Fruit fly (Drosophila melanogaster) Kc167 (cell line): ENCODE measurements around the gene CG12071.

Experiments
- Myc ChIP-seq: fragments of >200 bp; optimal IDR thresholded peaks from 2 replicates; lab custom pipeline; 2017; ENCODE audit warnings: missing external identifiers
- Sin3A ChIP-seq: fragments of >200 bp; optimal IDR thresholded peaks from 2 replicates; lab custom pipeline; 2018; ENCODE audit warnings: missing external identifiers
- h ChIP-seq: fragments of >200 bp; optimal IDR thresholded peaks from 3 replicates; lab custom pipeline; 2018; ENCODE audit warnings: missing external identifiers
- insv ChIP-seq: fragments of >200 bp; optimal IDR thresholded peaks from 3 replicates; lab custom pipeline; 2018; ENCODE audit warnings: missing external identifiers
- psq ChIP-seq: fragments of >200 bp; optimal IDR thresholded peaks from 2 replicates; lab custom pipeline; 2017; ENCODE audit warnings: missing external identifiers
- ttk ChIP-seq: sonication (Bioruptor generic); optimal IDR thresholded peaks from 2 replicates; lab custom pipeline; 2017; ENCODE audit warnings: missing external identifiers

Gene CG12071

DNA sequence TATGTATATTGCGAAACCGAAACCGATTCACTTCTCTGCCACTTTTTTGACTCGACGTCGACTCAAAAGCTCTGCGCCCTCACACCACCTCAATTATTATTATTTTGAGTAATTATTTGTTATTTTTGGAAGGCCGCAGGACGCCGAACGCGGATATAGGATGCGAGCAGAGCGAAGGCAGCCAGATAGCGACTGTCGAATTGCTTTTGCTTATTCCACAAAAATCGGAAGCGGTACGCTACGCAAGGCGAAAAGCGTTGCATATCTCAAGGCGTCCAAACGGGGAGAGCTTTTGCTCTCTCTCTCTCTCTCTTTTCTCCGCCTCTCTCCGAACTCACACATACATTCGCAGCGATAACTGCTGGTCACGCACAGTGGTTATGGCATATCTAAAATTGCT, at the start of gene CG12071:
TSS of gene CG12071 (minus strand) at position 134 of the 400 bp plus-strand sequence.
- TF ChIP-seq Myc (lab: Kevin White, UChicago) (no peak), Sin3A (no peak), insv (lab: Kevin White, UChicago) (no peak), ttk (lab: Kevin White, UChicago) (no peak), h (lab: Kevin White, UChicago) (no peak), psq (lab: Kevin White, UChicago) (no peak)

DNA sequence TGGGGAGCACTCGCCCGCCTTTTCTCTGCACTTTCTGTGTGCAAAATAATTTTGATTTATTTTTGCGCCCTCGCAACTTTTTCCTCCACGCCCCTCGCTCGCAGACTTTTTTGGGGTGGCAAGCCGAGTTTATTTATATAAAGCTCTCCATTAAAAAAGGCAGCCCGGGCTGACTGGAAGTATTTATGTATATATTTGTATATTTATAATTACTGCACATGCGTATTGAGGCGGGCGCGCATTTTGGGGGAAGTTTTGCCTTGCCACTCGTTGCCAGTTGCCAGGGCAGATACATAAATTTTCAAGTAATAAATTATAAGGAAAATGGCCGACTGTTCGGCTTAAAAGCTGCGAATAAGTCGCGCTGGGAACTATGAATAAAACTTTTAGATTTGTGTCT, 47.8 kb upstream of the CG12071 start:
- TF ChIP-seq ttk (lab: Kevin White, UChicago) (no peak), Sin3A (no peak), Myc (lab: Kevin White, UChicago) (no peak), insv (lab: Kevin White, UChicago) (no peak)

DNA sequence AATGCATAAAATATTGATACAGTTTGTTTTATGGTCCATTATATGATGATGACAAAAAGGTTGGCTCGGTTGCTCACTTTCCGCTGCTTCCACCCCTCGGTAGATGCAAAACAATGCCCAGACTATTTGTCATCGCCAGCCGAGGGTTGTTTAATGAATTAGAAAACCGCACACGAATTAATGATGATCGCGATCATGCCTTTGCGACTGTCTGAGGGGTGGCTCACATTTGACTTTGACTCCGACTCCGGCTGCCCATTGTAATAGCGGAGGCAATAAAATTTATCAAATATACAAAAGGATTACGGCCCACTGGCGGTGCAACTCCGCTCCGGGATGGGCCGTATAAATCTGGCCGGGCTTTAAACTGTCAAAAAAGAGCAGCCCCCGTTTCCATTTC, 45.2 kb upstream of the CG12071 start:
- TF ChIP-seq insv (lab: Kevin White, UChicago) (no peak), h (lab: Kevin White, UChicago) (no peak), psq (lab: Kevin White, UChicago) (no peak), ttk (lab: Kevin White, UChicago) (no peak), Myc (lab: Kevin White, UChicago) (no peak), Sin3A (no peak)

DNA sequence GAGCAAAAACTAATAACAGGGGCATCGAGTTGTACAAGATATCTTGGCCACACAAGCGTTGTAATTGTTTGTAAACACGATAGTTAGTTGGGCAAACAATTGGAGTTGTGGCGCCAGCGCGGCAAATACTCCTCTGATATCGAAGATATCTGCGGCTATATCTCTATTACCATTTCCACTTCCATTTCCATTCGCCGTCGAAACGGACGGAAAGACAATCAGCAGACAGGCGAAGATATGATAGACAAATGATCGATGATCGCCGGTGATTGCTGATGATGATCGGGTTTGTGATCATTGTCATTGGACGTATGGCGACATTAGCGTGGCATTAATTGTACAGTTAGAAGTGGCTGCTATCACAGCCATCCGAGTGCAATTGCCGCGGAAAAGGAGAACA, 44.6 kb upstream of the CG12071 start:
- TF ChIP-seq h (lab: Kevin White, UChicago) (no peak), insv (lab: Kevin White, UChicago) (no peak), Sin3A (no peak)

DNA sequence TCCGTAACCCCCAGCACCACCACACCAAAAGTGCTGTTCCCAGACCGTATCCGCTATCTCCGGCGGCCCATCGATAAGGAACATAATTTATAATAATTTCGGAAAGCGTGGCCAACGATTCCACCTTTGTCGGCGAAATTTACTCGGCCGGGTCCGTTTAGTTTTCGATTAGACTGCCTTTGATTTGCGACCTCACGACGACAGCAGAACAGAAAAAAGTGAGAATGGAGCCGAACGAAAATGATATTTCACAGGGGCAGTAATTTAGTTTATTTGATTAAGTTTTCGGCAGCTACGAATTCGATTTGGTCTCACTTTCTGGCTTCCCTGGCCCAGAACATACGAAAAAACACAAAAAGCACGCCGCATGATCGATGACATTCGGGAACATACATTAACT, 42.8 kb upstream of the CG12071 start:
- TF ChIP-seq h (lab: Kevin White, UChicago) (no peak), Sin3A (no peak), psq (lab: Kevin White, UChicago) (no peak), Myc (lab: Kevin White, UChicago) (no peak), insv (lab: Kevin White, UChicago) (no peak), ttk (lab: Kevin White, UChicago) (no peak)

DNA sequence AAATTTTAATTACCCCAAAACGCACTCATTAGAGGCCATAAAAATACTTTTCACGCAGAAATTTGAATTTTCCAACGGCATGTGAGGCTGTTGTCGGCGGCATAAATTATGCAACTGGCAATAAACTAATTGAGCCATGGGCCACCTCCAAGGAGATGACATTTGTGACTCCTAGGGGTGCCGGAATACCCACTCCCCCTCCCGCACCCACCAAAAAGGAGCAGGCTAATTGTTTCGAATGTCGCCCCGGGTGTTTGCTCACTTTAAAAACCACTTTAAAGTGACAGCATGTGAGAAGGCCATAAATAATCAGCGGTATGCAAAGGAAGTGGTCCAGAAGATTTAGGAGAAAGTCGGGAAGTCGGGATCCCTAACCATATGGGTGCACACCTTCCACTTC, 41.6 kb upstream of the CG12071 start:
- TF ChIP-seq ttk (lab: Kevin White, UChicago) = no peak
- TF ChIP-seq psq (lab: Kevin White, UChicago) = no peak
- no peak for TF ChIP-seq Myc (lab: Kevin White, UChicago)
- no peak for TF ChIP-seq insv (lab: Kevin White, UChicago)
- TF ChIP-seq h (lab: Kevin White, UChicago) = no peak
- TF ChIP-seq Sin3A = no peak

DNA sequence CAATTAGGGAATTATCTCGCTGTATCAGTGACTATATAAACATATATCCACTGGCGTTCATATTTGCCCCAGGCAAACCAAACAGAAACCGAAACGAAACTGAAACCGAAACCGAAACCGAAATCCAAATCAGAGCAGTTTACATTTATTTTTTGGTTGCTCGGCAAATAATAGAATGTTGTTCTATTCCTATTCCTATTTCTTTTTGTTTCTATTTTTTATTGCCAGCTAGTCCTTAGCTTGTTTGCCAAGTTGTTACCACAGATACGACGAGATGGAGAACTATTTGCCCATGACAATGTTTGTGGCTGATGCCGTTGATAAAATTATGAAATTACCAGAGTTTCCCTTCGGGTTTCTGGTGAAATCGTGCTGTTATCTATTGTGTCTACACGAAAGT, 38.0 kb upstream of the CG12071 start:
- TF ChIP-seq Sin3A (no peak), ttk (lab: Kevin White, UChicago) (no peak), Myc (lab: Kevin White, UChicago) (no peak), psq (lab: Kevin White, UChicago) (no peak), h (lab: Kevin White, UChicago) (no peak), insv (lab: Kevin White, UChicago) (no peak)

DNA sequence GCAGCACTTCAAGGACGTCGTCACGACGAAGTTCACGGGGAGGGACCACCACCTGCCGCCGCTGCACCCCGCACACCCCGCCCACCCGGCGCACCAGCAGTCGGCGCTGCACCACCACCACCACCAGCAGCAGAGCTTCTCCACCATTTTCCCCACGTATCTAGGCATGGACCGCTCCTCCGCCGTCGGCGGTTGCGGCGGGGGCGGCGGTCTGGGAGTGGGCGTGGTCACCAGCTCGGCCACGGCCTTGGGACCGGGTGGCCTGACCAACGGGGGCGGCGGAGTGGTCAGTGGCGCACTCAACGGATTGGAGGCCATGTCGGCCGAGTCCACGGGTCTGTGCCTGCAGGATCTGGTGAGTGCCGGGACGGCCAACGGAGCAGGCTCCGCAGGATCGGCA, 35.2 kb upstream of the CG12071 start:
- TF ChIP-seq h (lab: Kevin White, UChicago) = no peak
- TF ChIP-seq Sin3A = no peak
- no peak for TF ChIP-seq Myc (lab: Kevin White, UChicago)
- TF ChIP-seq insv (lab: Kevin White, UChicago) = no peak
- no peak for TF ChIP-seq ttk (lab: Kevin White, UChicago)
- TF ChIP-seq psq (lab: Kevin White, UChicago) = no peak

DNA sequence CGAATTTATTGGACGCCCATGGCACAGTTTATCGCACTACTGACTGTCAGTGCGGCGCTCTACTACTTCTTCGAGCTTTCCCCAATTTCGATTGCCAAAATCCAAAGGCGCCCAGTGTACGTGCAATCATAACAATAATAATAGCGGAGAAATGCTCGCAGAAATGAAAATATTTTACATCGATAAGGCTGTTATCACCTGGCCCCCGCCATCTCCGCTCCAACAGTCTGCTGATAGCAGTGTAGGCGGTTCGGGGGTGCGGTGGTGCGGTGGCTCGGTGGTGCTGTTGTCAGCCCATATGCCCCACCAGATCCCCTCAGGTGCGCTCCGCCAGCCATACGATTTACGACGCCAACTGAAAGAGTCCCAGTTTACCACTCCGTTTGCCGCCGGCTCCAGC, 34.4 kb upstream of the CG12071 start:
- no peak for TF ChIP-seq insv (lab: Kevin White, UChicago)
- no peak for TF ChIP-seq h (lab: Kevin White, UChicago)
- no peak for TF ChIP-seq Sin3A
- no peak for TF ChIP-seq ttk (lab: Kevin White, UChicago)
- TF ChIP-seq psq (lab: Kevin White, UChicago) = no peak
- TF ChIP-seq Myc (lab: Kevin White, UChicago) = no peak

DNA sequence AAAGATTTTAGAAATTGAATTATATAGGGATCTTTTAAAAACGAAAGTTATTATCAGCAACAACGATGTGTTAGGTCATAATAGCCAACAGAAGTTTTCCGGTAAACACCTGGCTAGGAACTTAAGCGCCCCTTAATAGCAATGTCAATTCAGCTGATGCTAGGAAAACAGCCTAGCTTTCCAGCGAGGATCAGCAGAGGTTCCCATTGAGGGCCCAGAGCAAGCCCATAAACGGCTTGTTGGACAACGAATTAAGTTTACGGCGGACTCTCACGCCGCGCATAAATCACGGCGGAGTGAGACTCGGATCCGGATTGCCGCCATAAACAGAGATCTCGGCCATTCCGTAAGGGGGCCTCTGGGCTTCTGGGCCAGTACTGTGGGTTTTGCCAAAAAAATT, 32.9 kb upstream of the CG12071 start:
- TF ChIP-seq ttk (lab: Kevin White, UChicago) (no peak), Myc (lab: Kevin White, UChicago) (no peak), Sin3A (no peak), h (lab: Kevin White, UChicago) (no peak), psq (lab: Kevin White, UChicago) (no peak), insv (lab: Kevin White, UChicago) (no peak)

DNA sequence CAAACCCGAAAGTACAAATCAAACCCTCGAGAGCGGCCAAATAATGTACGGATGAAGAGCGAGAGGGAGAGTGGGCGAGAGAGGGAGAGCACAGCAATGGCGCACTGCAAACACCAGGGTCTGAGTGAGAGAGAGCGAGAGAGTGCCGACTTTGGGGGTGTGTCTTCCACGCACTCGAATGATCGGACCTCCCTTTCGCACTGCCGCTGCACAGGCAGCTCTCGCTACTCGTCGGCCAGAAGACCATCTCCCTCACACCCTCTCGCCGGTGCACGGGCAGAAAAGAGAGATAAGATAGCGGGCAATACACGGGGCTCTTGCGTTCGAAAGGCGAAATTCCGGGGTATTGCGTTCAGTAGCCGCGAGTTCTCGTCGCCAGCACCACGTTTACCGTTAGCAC, 31.6 kb upstream of the CG12071 start, which contains the start of gene Ptx1:
TSS of gene Ptx1 (plus strand) at position 353 of the 400 bp plus-strand sequence.
- TF ChIP-seq h (lab: Kevin White, UChicago) = no peak
- TF ChIP-seq insv (lab: Kevin White, UChicago) = no peak

DNA sequence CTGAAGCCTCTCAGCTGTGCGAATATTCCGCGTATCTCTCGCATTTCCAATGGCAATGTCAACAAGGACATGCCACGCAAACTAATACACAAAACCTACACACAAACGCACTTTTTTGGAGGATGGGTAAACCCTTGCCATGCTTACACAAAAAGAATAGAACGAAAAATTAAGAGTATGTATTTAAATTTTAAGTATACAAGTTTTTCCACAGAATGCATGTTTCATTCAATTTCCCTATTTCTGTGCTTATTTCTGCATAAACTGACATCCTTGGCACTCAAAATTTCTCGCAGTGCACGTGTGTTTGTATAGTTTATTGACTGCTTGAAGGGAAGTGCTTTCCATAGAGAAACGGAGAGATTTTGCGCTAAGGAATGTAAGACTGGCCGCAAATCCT, 29.0 kb upstream of the CG12071 start:
- TF ChIP-seq h (lab: Kevin White, UChicago) (no peak), psq (lab: Kevin White, UChicago) (no peak), ttk (lab: Kevin White, UChicago) (no peak), Sin3A (no peak), insv (lab: Kevin White, UChicago) (no peak), Myc (lab: Kevin White, UChicago) (no peak)

DNA sequence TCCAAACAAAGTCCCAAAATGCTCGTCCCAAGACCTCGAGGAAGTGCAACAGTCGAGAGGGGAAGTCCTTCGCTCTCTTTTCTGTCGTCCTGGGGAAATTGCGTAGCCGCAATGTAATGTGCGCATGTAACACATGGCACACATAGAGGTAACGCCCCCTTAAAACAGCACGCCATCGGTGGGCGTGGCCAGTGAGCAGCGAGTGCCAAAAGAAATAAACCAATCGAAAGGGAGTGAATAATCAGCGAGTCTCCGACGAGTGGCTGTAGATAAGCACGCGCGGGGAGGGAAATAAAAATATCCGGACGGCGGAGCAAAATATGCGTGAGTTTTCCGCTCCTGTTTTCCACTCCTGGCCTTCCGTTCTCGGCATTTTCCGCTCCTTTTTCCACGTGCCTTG, 28.2 kb upstream of the CG12071 start:
- TF ChIP-seq h (lab: Kevin White, UChicago) = no peak
- no peak for TF ChIP-seq ttk (lab: Kevin White, UChicago)
- no peak for TF ChIP-seq psq (lab: Kevin White, UChicago)
- no peak for TF ChIP-seq Sin3A
- no peak for TF ChIP-seq insv (lab: Kevin White, UChicago)
- TF ChIP-seq Myc (lab: Kevin White, UChicago) = no peak
